Fruit fly (Drosophila melanogaster): Measurements from ENCODE around the gene se.

DNA sequence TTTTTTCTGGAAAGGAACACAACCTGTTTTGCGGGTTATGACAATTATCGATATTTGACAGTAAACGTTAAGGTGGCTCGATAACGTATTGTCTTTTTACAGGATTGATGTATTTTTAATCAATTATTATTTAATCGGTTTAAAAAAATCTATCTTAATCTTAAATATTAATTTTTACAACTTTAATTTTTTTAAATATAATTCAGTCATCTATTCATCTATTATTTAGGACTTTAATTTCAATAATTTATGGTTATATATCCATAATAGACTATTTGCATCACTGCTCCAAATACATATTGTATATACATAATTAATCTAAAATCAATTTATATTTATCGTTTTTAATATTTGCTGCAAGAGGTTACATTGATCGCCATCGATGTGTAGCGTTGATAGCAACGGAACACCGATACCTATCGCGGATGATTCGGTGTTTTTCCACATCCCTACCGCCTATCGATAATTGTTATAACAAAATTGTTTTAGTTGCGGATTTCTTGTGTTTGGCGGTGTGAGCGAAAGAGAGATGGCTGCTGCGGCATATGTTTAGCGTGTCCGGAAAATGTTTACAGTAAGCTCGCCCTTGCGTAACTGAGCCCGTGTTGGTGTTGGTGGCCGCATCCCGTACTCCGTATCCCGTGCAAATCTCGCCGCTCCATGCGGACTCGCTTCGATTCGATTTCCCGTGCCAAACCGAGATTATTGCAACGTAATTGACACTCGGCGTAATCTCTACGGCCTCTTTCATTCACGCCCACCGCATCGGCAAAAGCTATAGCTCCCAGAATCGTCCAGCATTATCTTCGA lies 4.7 kb downstream of the se start, which contains the start of the genes GstO1 and foi:
- TF ChIP-seq psq (optimal IDR thresholded peaks at IDR 0.05) (no peak), insv (optimal IDR thresholded peaks at IDR 0.05) (no peak), ttk (optimal IDR thresholded peaks at IDR 0.05) (no peak), Sin3A (optimal IDR thresholded peaks at IDR 0.05) (no peak), h (optimal IDR thresholded peaks at IDR 0.05) (no peak), Myc (optimal IDR thresholded peaks at IDR 0.05) (no peak)
